Worm (Caenorhabditis elegans) whole organism, L4 larva: ENCODE data around the gene uvs-1.

ENCODE experiments used
- Y105C5A.15 ChIP-seq: fragments of 200-800 bp; sonication (Bioruptor generic); IDR thresholded peaks from 2 replicates; pipeline ENCODE4 v1.3.6; 2022; ENCODE audit warnings: missing genetic modification characterization, missing compliant biosample characterization
- aly-2 ChIP-seq: sonication (generic microtip); optimal IDR thresholded peaks from 2 replicates; lab custom pipeline; 2018; ENCODE audit warnings: missing biosample characterization, missing genetic modification characterization
- ceh-82 ChIP-seq: sonication (generic microtip); optimal IDR thresholded peaks from 2 replicates; lab custom pipeline; 2017; ENCODE audit warnings: missing biosample characterization, missing genetic modification characterization
- fkh-10 ChIP-seq: fragments of 150-350 bp; optimal IDR thresholded peaks from 2 replicates; lab custom pipeline; 2014; ENCODE audit warnings: missing biosample characterization, missing genetic modification reagents, missing genetic modification characterization
- fos-1 ChIP-seq: fragments of 150-350 bp; optimal IDR thresholded peaks from 2 replicates; lab custom pipeline; 2014; ENCODE audit warnings: missing biosample characterization, missing genetic modification characterization
- lim-7 ChIP-seq: fragments of 200-800 bp; sonication (Bioruptor generic); IDR thresholded peaks from 2 replicates; pipeline ENCODE4 v1.3.6; 2022; ENCODE audit warnings: missing genetic modification characterization, missing compliant biosample characterization
- lin-13 ChIP-seq: fragments of 150-350 bp; optimal IDR thresholded peaks from 2 replicates; lab custom pipeline; 2014; ENCODE audit warnings: missing biosample characterization, missing genetic modification reagents, missing genetic modification characterization
- lin-29 ChIP-seq: fragments of 200-800 bp; sonication (Bioruptor generic); IDR thresholded peaks from 2 replicates; pipeline ENCODE4 v1.3.6; 2022; ENCODE audit warnings: missing genetic modification reagents, missing genetic modification characterization, missing compliant biosample characterization
- lir-3 ChIP-seq: sonication (generic microtip); optimal IDR thresholded peaks from 2 replicates; lab custom pipeline; 2016; ENCODE audit warnings: mild to moderate bottlenecking, missing genetic modification characterization, missing compliant biosample characterization
- nhr-28 ChIP-seq: fragments of 150-350 bp; optimal IDR thresholded peaks from 2 replicates; lab custom pipeline; 2014; ENCODE audit warnings: missing biosample characterization, missing genetic modification characterization
- snpc-4 ChIP-seq: fragments of 150-350 bp; optimal IDR thresholded peaks from 2 replicates; lab custom pipeline; 2014; ENCODE audit warnings: missing biosample characterization, missing genetic modification characterization

ce11 chrV:7852078-7852477 lies 48.1 kb upstream of the uvs-1 start:
- TF ChIP-seq snpc-4 (tag; lab: Kevin White, UChicago) (no peak), fos-1 (tag; lab: Kevin White, UChicago) (no peak), lim-7 (GFP tag; lab: Robert Waterston, UW) (no peak), Y105C5A.15 (no peak), lin-29 (GFP tag; lab: Robert Waterston, UW) (no peak), fkh-10 (no peak), nhr-28 (tag; lab: Kevin White, UChicago) (no peak), ceh-82 (tag; lab: Kevin White, UChicago) (no peak), aly-2 (tag; lab: Kevin White, UChicago) (no peak), lin-13 (GFP tag; lab: Kevin White, UChicago) (no peak), lir-3 (no peak)
